Fruit fly (Drosophila melanogaster): ENCODE data around the gene Spn38F.
A peak's percentile ranks its signal among the peaks of the same experiment; 100 is the strongest.

Gene Spn38F

dm6 chr2L:20823196-20824105 is 14.3 kb downstream of the Spn38F start:
- TF ChIP-seq Mnt (GFP tag; optimal IDR thresholded peaks at IDR 0.05) (peak; percentile 99), CG5204 (GFP tag; optimal IDR thresholded peaks at IDR 0.05) (no peak), CG12768 (GFP tag; optimal IDR thresholded peaks at IDR 0.05) (peak; percentile 48), Hr96 (GFP tag; optimal IDR thresholded peaks at IDR 0.05) (peak; percentile 46), kay (GFP tag; ENCODE audit: borderline replicate concordance) (peak; percentile 41), CG14711 (tag; optimal IDR thresholded peaks at IDR 0.05) (no peak), bab1 (GFP tag; optimal IDR thresholded peaks at IDR 0.05) (peak; percentile 44), CG7045 (GFP tag; optimal IDR thresholded peaks at IDR 0.05) (no peak), tj (GFP tag; optimal IDR thresholded peaks at IDR 0.05) (peak; percentile 49), cnc (optimal IDR thresholded peaks at IDR 0.05) (no peak), cic (GFP tag; optimal IDR thresholded peaks at IDR 0.05) (peak; percentile 86), pad (GFP tag; optimal IDR thresholded peaks at IDR 0.05) (peak; percentile 100), CG1620 (GFP tag; optimal IDR thresholded peaks at IDR 0.05) (no peak), Clk (GFP tag; optimal IDR thresholded peaks at IDR 0.05) (no peak), CG33017 (tag; optimal IDR thresholded peaks at IDR 0.05) (no peak), toe (GFP tag; optimal IDR thresholded peaks at IDR 0.05) (peak; percentile 17), Crg-1 (GFP tag; optimal IDR thresholded peaks at IDR 0.05) (no peak), CG7101 (tag; optimal IDR thresholded peaks at IDR 0.05) (no peak), CG11617 (GFP tag; optimal IDR thresholded peaks at IDR 0.05) (no peak), ovo (GFP tag; optimal IDR thresholded peaks at IDR 0.05) (peak; percentile 73)

- TF ChIP-seq Mnt (GFP tag; optimal IDR thresholded peaks at IDR 0.05), result peak; percentile 47
- peak; percentile 57 for TF ChIP-seq bab1 (GFP tag; optimal IDR thresholded peaks at IDR 0.05)
- no peak for TF ChIP-seq CG11617 (GFP tag; optimal IDR thresholded peaks at IDR 0.05)
- no peak for TF ChIP-seq cnc (optimal IDR thresholded peaks at IDR 0.05)
- TF ChIP-seq CG7045 (GFP tag; optimal IDR thresholded peaks at IDR 0.05), result no peak
- TF ChIP-seq Clk (GFP tag; optimal IDR thresholded peaks at IDR 0.05), result no peak
- peak; percentile 97 for TF ChIP-seq pad (GFP tag; optimal IDR thresholded peaks at IDR 0.05)
- TF ChIP-seq CG1620 (GFP tag; optimal IDR thresholded peaks at IDR 0.05), result no peak
- no peak for TF ChIP-seq CG7101 (tag; optimal IDR thresholded peaks at IDR 0.05)
- peak; percentile 97 for TF ChIP-seq kay (GFP tag; ENCODE audit: borderline replicate concordance)
- peak; percentile 60 for TF ChIP-seq ovo (GFP tag; optimal IDR thresholded peaks at IDR 0.05)
- TF ChIP-seq toe (GFP tag; optimal IDR thresholded peaks at IDR 0.05), result no peak
- no peak for TF ChIP-seq CG14711 (tag; optimal IDR thresholded peaks at IDR 0.05)
- TF ChIP-seq CG5204 (GFP tag; optimal IDR thresholded peaks at IDR 0.05), result no peak
- TF ChIP-seq CG12768 (GFP tag; optimal IDR thresholded peaks at IDR 0.05), result no peak
- TF ChIP-seq Hr96 (GFP tag; optimal IDR thresholded peaks at IDR 0.05), result no peak
- TF ChIP-seq cic (GFP tag; optimal IDR thresholded peaks at IDR 0.05), result peak; percentile 51
- TF ChIP-seq Crg-1 (GFP tag; optimal IDR thresholded peaks at IDR 0.05), result no peak
Measured at dm6 chr2L:20822489-20823195, 15.1 kb downstream of the Spn38F start, which contains the start of gene CG9331. TSS of gene CG9331 (plus strand) at chr2L:20822828.

- peak; percentile 28 for TF ChIP-seq tj (GFP tag; optimal IDR thresholded peaks at IDR 0.05)
- no peak for TF ChIP-seq CG33017 (tag; optimal IDR thresholded peaks at IDR 0.05)
Measured at dm6 chr2L:20822025-20822371, 15.8 kb downstream of the Spn38F start.

dm6 chr2L:20821249-20822024 is 16.3 kb downstream of the Spn38F start:
- TF ChIP-seq Hr96 (GFP tag; optimal IDR thresholded peaks at IDR 0.05) (peak; percentile 38), CG33017 (tag; optimal IDR thresholded peaks at IDR 0.05) (no peak), bab1 (GFP tag; optimal IDR thresholded peaks at IDR 0.05) (peak; percentile 54), cic (GFP tag; optimal IDR thresholded peaks at IDR 0.05) (peak; percentile 3), ovo (GFP tag; optimal IDR thresholded peaks at IDR 0.05) (peak; percentile 51)

- no peak for TF ChIP-seq Hr96 (GFP tag; optimal IDR thresholded peaks at IDR 0.05)
- no peak for TF ChIP-seq pad (GFP tag; optimal IDR thresholded peaks at IDR 0.05)
- no peak for TF ChIP-seq cnc (optimal IDR thresholded peaks at IDR 0.05)
- no peak for TF ChIP-seq Crg-1 (GFP tag; optimal IDR thresholded peaks at IDR 0.05)
- no peak for TF ChIP-seq CG7101 (tag; optimal IDR thresholded peaks at IDR 0.05)
- TF ChIP-seq CG14711 (tag; optimal IDR thresholded peaks at IDR 0.05), result no peak
- TF ChIP-seq CG11617 (GFP tag; optimal IDR thresholded peaks at IDR 0.05), result no peak
- TF ChIP-seq cic (GFP tag; optimal IDR thresholded peaks at IDR 0.05), result no peak
- TF ChIP-seq CG1620 (GFP tag; optimal IDR thresholded peaks at IDR 0.05), result no peak
- no peak for TF ChIP-seq CG5204 (GFP tag; optimal IDR thresholded peaks at IDR 0.05)
- TF ChIP-seq CG33017 (tag; optimal IDR thresholded peaks at IDR 0.05), result no peak
- no peak for TF ChIP-seq tj (GFP tag; optimal IDR thresholded peaks at IDR 0.05)
- no peak for TF ChIP-seq kay (GFP tag; ENCODE audit: borderline replicate concordance)
- no peak for TF ChIP-seq ovo (GFP tag; optimal IDR thresholded peaks at IDR 0.05)
- TF ChIP-seq Mnt (GFP tag; optimal IDR thresholded peaks at IDR 0.05), result no peak
- TF ChIP-seq bab1 (GFP tag; optimal IDR thresholded peaks at IDR 0.05), result no peak
Measured at dm6 chr2L:20820767-20821166, 17.0 kb downstream of the Spn38F start, which contains the start of gene CheB38c. TSS of gene CheB38c (minus strand) at chr2L:20820867.
